Fruit fly (Drosophila melanogaster) whole organism, pupa: Measurements from ENCODE around the gene CLS.

ENCODE experiments used
- CG10348 ChIP-seq: fragments of 200-800 bp; sonication (Bioruptor generic); IDR thresholded peaks from 2 replicates; pipeline ENCODE4 v1.3.6; 2022; ENCODE audit warnings: missing biosample characterization, missing genetic modification characterization
- CG12605 ChIP-seq: fragments of 200-800 bp; sonication (Bioruptor generic); IDR thresholded peaks from 2 replicates; pipeline ENCODE4 v1.3.6; 2022; ENCODE audit warnings: missing biosample characterization, missing genetic modification characterization
- CG13204 ChIP-seq: fragments of 200-800 bp; sonication (Bioruptor generic); optimal IDR thresholded peaks from 2 replicates; lab custom pipeline; 2018; ENCODE audit warnings: missing biosample characterization, mild to moderate bottlenecking, missing genetic modification characterization, moderate library complexity
- CG14655 ChIP-seq: fragments of 200-800 bp; sonication (Bioruptor generic); optimal IDR thresholded peaks from 3 replicates; lab custom pipeline; 2017; ENCODE audit warnings: mild to moderate bottlenecking, missing biosample characterization, missing genetic modification reagents, missing genetic modification characterization
- CG15710 ChIP-seq: fragments of 200-800 bp; sonication (Bioruptor generic); optimal IDR thresholded peaks from 2 replicates; lab custom pipeline; 2018; ENCODE audit warnings: missing biosample characterization, mild to moderate bottlenecking, missing genetic modification characterization, moderate library complexity
- CG17806 ChIP-seq: fragments of 200-800 bp; sonication (Bioruptor generic); optimal IDR thresholded peaks from 2 replicates; lab custom pipeline; 2018; ENCODE audit warnings: missing biosample characterization, mild to moderate bottlenecking, missing genetic modification characterization, moderate library complexity
- CG32121 ChIP-seq: fragments of 200-800 bp; sonication (Bioruptor generic); IDR thresholded peaks from 2 replicates; pipeline ENCODE4 v1.3.6; 2022; ENCODE audit warnings: missing biosample characterization, missing genetic modification characterization
- CG34367 ChIP-seq: fragments of 200-800 bp; sonication (Bioruptor generic); optimal IDR thresholded peaks from 2 replicates; lab custom pipeline; 2018; ENCODE audit warnings: missing biosample characterization, mild to moderate bottlenecking, missing genetic modification characterization
- CG4496 ChIP-seq: fragments of 200-800 bp; sonication (Bioruptor generic); IDR thresholded peaks from 3 replicates; pipeline ENCODE4 v1.3.6; 2022; ENCODE audit warnings: missing biosample characterization, missing genetic modification characterization
- CG8159 ChIP-seq: fragments of 200-800 bp; sonication (Bioruptor generic); optimal IDR thresholded peaks from 3 replicates; lab custom pipeline; 2018; ENCODE audit warnings: missing biosample characterization, mild to moderate bottlenecking, missing genetic modification characterization, moderate library complexity
- CG8301 ChIP-seq: fragments of 200-800 bp; sonication (Bioruptor generic); optimal IDR thresholded peaks from 2 replicates; lab custom pipeline; 2018; ENCODE audit warnings: missing biosample characterization, mild to moderate bottlenecking, missing genetic modification characterization
- CG9948 ChIP-seq: fragments of 200-800 bp; sonication (Bioruptor generic); optimal IDR thresholded peaks from 2 replicates; lab custom pipeline; 2018; ENCODE audit warnings: missing biosample characterization, mild to moderate bottlenecking, missing genetic modification characterization, moderate library complexity
- D1 ChIP-seq: fragments of 200-800 bp; sonication (Bioruptor generic); optimal IDR thresholded peaks from 2 replicates; lab custom pipeline; 2018; ENCODE audit warnings: missing biosample characterization, mild to moderate bottlenecking, missing genetic modification characterization, moderate library complexity
- EcR ChIP-seq: fragments of 200-800 bp; sonication (Bioruptor generic); optimal IDR thresholded peaks from 3 replicates; lab custom pipeline; 2019; ENCODE audit warnings: missing biosample characterization, missing genetic modification characterization, mild to moderate bottlenecking, moderate library complexity, missing genetic modification reagents
- Ets98B ChIP-seq: fragments of 200-800 bp; sonication (Bioruptor generic); IDR thresholded peaks from 2 replicates; pipeline ENCODE4 v1.3.6; 2022; ENCODE audit warnings: missing biosample characterization, missing genetic modification characterization
- Pif1A ChIP-seq: fragments of 200-800 bp; sonication (Bioruptor generic); optimal IDR thresholded peaks from 3 replicates; lab custom pipeline; 2016; ENCODE audit warnings: missing biosample characterization, missing genetic modification characterization
- Pif1B ChIP-seq: fragments of 200-800 bp; sonication (Bioruptor generic); optimal IDR thresholded peaks from 3 replicates; lab custom pipeline; 2016; ENCODE audit warnings: missing biosample characterization, missing genetic modification characterization
- Snoo ChIP-seq: fragments of 200-800 bp; sonication (Bioruptor generic); optimal IDR thresholded peaks from 3 replicates; lab custom pipeline; 2017; ENCODE audit warnings: missing biosample characterization, mild to moderate bottlenecking, missing genetic modification characterization, inconsistent platforms
- fd96Ca ChIP-seq: fragments of 200-800 bp; sonication (Bioruptor generic); IDR thresholded peaks from 3 replicates; pipeline ENCODE4 v1.3.6; 2022; ENCODE audit warnings: missing biosample characterization, missing genetic modification characterization
- gl ChIP-seq: fragments of 200-800 bp; sonication (Bioruptor generic); optimal IDR thresholded peaks from 2 replicates; lab custom pipeline; 2018; ENCODE audit warnings: missing biosample characterization, mild to moderate bottlenecking, missing genetic modification characterization
- rn ChIP-seq: fragments of 200-800 bp; sonication (Bioruptor generic); IDR thresholded peaks from 2 replicates; pipeline ENCODE4 v1.3.6; 2022; ENCODE audit warnings: missing biosample characterization, missing genetic modification characterization

Gene CLS

DNA sequence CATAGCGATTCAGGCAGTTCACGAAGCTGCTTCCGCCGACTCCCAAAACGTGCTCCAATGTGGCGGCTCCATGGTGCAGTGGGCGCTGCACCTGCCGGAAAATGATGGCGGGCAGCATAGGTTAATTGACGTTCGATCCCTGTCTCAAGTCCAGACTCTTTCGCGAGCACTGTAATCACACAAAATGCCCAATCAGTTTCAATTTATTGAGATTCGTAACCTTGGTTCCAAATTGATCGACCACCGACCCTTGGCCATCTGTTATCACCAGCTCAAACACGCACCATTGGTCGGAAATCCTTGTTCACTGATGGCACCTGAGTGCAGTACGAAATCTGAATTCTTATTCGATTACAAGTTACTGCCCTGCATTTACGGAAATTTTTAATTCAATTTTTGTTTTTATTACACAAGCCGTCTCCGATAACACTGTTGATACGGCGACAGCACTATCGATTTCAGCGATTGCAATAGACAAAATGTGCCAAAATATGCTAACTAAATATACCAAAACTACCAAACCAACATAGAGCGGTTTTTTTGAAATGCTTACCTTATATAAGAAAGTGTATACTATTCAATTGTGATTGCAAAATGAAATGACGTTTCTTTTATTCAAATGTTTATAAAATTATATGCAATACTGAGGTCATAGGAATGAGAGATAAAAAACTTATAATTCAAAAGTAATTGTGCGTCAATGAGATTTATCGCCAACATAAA lies at the start of gene CLS:
Gene CLS, minus strand, starts transcription at position 673 of the 723 bp plus-strand sequence.
- no peak for TF ChIP-seq D1

DNA sequence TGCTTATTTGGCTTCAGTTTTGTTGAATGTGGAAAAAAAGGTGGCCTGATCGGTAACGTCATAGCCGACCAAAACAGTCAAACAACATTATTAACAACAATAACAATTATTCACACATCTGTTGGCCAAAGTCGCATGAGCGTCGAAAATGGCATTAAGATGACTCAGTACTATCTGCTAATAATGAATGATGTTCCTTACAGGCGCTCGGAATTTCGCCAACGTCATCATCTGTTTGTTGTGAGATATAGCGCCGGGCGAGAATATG lies 48.6 kb upstream of the CLS start:
- TF ChIP-seq D1 (no peak), CG8159 (tag; lab: Kevin White, UChicago) (no peak), CG8301 (tag; lab: Kevin White, UChicago) (no peak), Pif1A (GFP tag; lab: Kevin White, UChicago) (no peak), Pif1B (no peak), CG15710 (tag; lab: Kevin White, UChicago) (no peak), CG10348 (GFP tag; lab: Robert Waterston, UW) (no peak), CG14655 (GFP tag; lab: Kevin White, UChicago) (no peak)
- TF ChIP-seq, all 21 proteins: peak for 0

DNA sequence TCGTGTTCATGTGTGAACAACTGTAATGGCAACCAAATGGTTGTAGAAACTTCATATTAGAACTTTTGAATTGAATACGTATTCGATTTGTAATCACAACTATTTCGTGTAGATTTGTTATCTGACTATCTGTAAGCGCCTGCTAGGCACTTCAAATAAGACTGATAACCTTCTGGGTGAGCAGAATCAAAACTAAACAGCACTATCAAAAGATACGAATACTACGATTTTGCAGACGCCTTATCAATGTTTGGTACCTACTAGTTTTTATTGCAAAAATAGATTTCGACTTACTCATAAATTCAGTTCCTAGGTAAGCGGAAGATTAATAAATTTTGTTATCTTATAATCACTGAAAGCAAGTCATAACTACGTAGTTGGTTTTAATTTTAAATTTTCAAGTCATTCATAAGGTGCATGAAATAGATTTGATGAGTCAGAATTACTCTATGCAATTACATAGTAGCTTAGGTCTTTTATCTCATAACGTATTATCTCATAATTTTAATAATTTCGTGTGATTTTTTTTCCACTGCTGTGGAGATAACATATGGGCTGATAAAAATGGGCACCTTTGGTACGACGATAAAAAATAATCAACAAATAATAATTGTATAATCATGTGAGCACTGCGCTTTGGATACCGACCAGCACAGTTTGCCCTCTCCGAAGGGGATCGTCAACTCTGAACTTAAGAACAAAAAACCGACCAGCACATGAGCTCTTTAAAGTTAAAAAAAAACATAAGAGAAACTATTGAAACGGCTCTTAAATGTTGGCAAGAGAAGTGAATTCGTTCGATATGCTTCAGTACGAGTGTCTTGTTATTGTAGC lies 48.0 kb upstream of the CLS start:
- 0 out of 3 replicates have a peak, but pooled peaks have one; percentile 19 for TF ChIP-seq CG4496
- TF ChIP-seq gl (tag; lab: Kevin White, UChicago): no peak

DNA sequence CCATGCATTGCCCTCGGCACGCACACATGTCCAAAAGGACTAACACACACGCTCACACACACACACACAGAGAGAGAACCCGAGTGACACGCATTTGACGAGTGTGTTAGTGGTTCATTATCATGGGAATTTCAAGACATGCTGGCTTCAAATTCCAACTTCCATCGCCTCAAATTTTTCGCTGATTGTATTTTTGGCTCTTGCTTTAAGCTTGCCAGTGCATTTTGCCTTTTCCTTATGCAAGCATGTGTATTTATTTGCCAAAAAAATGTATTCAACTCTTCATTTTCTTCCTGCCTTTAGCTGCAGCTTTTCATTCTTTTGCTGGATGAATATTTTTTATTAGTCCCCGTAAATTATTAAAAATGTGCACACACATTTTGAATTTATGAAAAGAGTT lies 36.6 kb upstream of the CLS start:
- TF ChIP-seq Ets98B (no peak), Pif1B (no peak), CG9948 (tag; lab: Kevin White, UChicago) (no peak), CG10348 (GFP tag; lab: Robert Waterston, UW) (no peak), D1 (no peak), rn (no peak), CG15710 (tag; lab: Kevin White, UChicago) (no peak), EcR (no peak)

DNA sequence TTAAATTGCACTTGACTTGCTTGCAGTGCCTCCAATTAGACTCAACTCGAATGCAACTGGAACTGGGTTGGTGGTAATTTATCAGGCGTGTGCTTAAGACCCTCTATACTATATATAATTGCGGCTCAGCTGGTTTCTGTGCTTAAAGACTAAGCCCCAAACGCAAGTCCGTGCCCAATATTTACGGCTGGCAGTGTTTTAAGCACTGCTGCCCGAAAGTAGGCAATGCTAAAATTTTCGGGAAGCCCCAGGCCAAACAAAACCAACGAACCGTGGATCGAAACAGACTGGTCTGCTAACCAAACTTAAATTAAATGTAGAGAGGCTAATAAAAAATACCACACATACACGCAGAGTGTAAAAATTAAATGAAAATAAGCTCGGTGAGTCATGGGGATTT lies 33.9 kb upstream of the CLS start:
- TF ChIP-seq CG8301 (tag; lab: Kevin White, UChicago): no peak
- peak; percentile 50; the same call in 1 of the 3 replicates for TF ChIP-seq CG4496
- no peak for TF ChIP-seq fd96Ca (GFP tag; lab: Robert Waterston, UW)

DNA sequence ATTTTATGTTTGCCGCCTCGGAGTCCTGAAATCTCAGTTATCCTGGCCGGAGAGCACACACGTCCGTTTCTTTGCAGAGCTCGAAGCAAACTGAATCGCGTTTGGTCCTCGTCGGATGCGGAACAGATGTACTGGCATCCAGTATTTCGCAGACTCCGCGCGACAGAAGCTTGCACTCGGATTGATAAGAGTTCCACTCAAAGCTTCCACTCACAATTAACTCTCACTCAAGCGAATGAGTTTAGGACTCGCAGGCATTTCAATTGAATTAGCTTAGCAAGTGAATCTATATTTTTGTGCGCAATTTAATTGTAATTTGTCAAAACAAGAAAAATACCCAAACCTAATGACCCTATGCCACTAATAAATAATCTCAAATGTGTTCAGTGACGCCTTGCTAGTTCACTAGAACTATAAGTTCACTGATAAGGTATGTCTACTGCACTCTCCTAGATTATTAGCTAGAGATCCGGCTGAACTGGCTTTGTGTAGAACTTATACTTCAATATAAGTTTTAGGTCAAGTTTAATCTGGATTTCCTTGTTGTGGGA lies 32.9 kb upstream of the CLS start:
- TF ChIP-seq CG4496 (peak; percentile 17; the same call in 1 of the 3 replicates), gl (tag; lab: Kevin White, UChicago) (no peak), Snoo (no peak)

DNA sequence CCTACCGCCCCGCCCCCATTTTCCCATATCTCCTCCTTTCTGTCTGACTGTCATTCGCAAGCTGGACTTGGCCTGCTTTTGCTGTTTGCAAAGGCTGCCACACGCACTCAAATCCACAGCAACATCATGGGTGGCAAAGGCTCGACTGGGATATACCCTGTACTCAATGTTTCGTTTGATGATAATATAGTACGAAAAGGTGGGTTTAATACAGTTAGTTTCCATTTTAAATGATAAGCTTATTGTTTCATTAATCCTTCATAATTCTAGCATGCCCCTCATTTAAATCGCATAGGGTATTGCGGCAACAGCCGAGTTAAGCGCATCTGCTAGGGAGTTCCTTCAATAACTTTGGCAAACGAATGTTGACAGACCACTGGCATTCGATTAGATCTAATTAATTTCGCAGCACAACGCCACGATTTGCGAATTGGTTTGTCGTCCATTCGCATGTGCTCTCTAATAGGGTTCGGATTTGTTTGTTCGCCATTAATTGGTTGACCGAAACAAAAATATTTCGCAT lies 7.1 kb upstream of the CLS start:
- TF ChIP-seq fd96Ca (GFP tag; lab: Robert Waterston, UW) (no peak), CG15710 (tag; lab: Kevin White, UChicago) (no peak), Pif1A (GFP tag; lab: Kevin White, UChicago) (no peak), CG12605 (GFP tag; lab: Robert Waterston, UW) (no peak), CG8301 (tag; lab: Kevin White, UChicago) (no peak), EcR (no peak), Pif1B (no peak), D1 (no peak)

DNA sequence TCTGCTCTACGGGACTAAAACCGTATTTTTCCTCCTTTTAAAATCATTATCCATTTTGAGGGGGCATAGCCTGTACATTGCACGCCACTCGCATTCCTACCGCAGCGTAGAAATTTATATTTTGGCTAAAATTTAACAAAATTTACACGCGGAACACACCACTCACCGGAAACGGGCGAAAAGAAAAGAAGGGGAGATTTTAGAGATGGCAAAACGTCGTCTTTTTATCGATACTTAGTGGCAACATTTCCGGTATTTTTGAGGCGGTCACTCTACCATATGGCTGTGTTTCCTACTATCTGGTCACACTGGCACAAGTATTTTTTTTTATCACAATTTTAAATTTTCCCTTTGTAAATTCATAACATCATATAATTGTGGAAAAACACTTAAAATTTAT lies 2.3 kb downstream of the CLS start, which contains the start of gene RpL27:
Gene RpL27, minus strand, starts transcription at position 193 of the 400 bp plus-strand sequence.
- TF ChIP-seq Snoo (peak; percentile 86), CG34367 (tag; lab: Kevin White, UChicago) (peak; percentile 43), D1 (no peak), fd96Ca (GFP tag; lab: Robert Waterston, UW) (no peak; the same call in 2 of the 3 replicates), Pif1B (peak; percentile 66), Ets98B (peak; percentile 53), CG15710 (tag; lab: Kevin White, UChicago) (peak; percentile 51), rn (no peak), CG8159 (tag; lab: Kevin White, UChicago) (peak; percentile 51), gl (tag; lab: Kevin White, UChicago) (peak; percentile 57), CG14655 (GFP tag; lab: Kevin White, UChicago) (no peak), CG13204 (GFP tag; lab: Kevin White, UChicago) (no peak), CG4496 (peak; percentile 56; the same call in 2 of the 3 replicates), CG17806 (tag; lab: Kevin White, UChicago) (peak; percentile 13), CG9948 (tag; lab: Kevin White, UChicago) (no peak), CG32121 (GFP tag; lab: Robert Waterston, UW) (peak; percentile 56; the same call in 1 of the 2 replicates), CG8301 (tag; lab: Kevin White, UChicago) (no peak), CG10348 (GFP tag; lab: Robert Waterston, UW) (no peak), EcR (no peak), CG12605 (GFP tag; lab: Robert Waterston, UW) (peak; percentile 54; the same call in 1 of the 2 replicates), Pif1A (GFP tag; lab: Kevin White, UChicago) (peak; percentile 68)
